Worm (Caenorhabditis elegans) whole organism, mixed stage, embryonic: ENCODE measurements around the gene pxn-1.

ENCODE experiments used
- bed-3 ChIP-seq: fragments of 200-800 bp; sonication (Bioruptor generic); optimal IDR thresholded peaks from 3 replicates; lab custom pipeline; 2018; ENCODE audit warnings: mild to moderate bottlenecking, missing genetic modification characterization, moderate library complexity, missing compliant biosample characterization
- blmp-1 ChIP-seq: fragments of 150-350 bp; optimal IDR thresholded peaks from 2 replicates; lab custom pipeline; 2014; ENCODE audit warnings: missing biosample characterization, missing genetic modification characterization
- ceh-39 ChIP-seq: fragments of 150-350 bp; optimal IDR thresholded peaks from 2 replicates; lab custom pipeline; 2014; ENCODE audit warnings: missing biosample characterization, missing genetic modification characterization
- ceh-43 ChIP-seq: fragments of 200-800 bp; sonication (Bioruptor generic); optimal IDR thresholded peaks from 2 replicates; lab custom pipeline; 2018; ENCODE audit warnings: mild to moderate bottlenecking, missing genetic modification characterization, moderate library complexity, missing compliant biosample characterization
- ceh-83 ChIP-seq: fragments of 200-800 bp; sonication (Bioruptor generic); optimal IDR thresholded peaks from 2 replicates; lab custom pipeline; 2018; ENCODE audit warnings: mild to moderate bottlenecking, missing genetic modification characterization, missing compliant biosample characterization
- cnd-1 ChIP-seq: fragments of 200-800 bp; sonication (Bioruptor generic); optimal IDR thresholded peaks from 2 replicates; lab custom pipeline; 2018; ENCODE audit warnings: mild to moderate bottlenecking, missing genetic modification characterization, missing compliant biosample characterization
- drap-1 ChIP-seq: fragments of 200-800 bp; sonication (Bioruptor generic); optimal IDR thresholded peaks from 3 replicates; lab custom pipeline; 2018; ENCODE audit warnings: mild to moderate bottlenecking, missing genetic modification characterization, missing compliant biosample characterization
- elt-1 ChIP-seq: sonication (generic microtip); optimal IDR thresholded peaks from 2 replicates; lab custom pipeline; 2017; ENCODE audit warnings: missing genetic modification characterization, mild to moderate bottlenecking, missing compliant biosample characterization, antibody characterized with exemption, moderate library complexity, borderline replicate concordance; ENCODE audit not compliant: insufficient read depth
- flh-1 ChIP-seq: fragments of 200-800 bp; sonication (Bioruptor generic); optimal IDR thresholded peaks from 2 replicates; lab custom pipeline; 2018; ENCODE audit warnings: mild to moderate bottlenecking, missing genetic modification characterization, moderate library complexity, missing compliant biosample characterization
- ham-2 ChIP-seq: fragments of 200-800 bp; sonication (Bioruptor generic); optimal IDR thresholded peaks from 2 replicates; lab custom pipeline; 2018; ENCODE audit warnings: mild to moderate bottlenecking, missing genetic modification characterization, missing compliant biosample characterization
- hlh-1 ChIP-seq: fragments of 150-350 bp; optimal IDR thresholded peaks from 2 replicates; lab custom pipeline; 2014; ENCODE audit warnings: missing biosample characterization, missing genetic modification reagents, missing genetic modification characterization
- lin-13 ChIP-seq: fragments of 150-350 bp; optimal IDR thresholded peaks from 2 replicates; lab custom pipeline; 2014; ENCODE audit warnings: missing biosample characterization, missing genetic modification characterization
- lin-32 ChIP-seq: fragments of 200-800 bp; sonication (Bioruptor generic); optimal IDR thresholded peaks from 2 replicates; lab custom pipeline; 2018; ENCODE audit warnings: mild to moderate bottlenecking, missing genetic modification characterization, missing compliant biosample characterization
- mab-5 ChIP-seq: fragments of 150-350 bp; optimal IDR thresholded peaks from 2 replicates; lab custom pipeline; 2014; ENCODE audit warnings: missing biosample characterization, missing genetic modification characterization
- mls-2 ChIP-seq: sonication (generic microtip); optimal IDR thresholded peaks from 2 replicates; lab custom pipeline; 2016; ENCODE audit warnings: mild to moderate bottlenecking, missing genetic modification characterization, moderate library complexity, missing compliant biosample characterization
- nhr-12 ChIP-seq: fragments of 150-350 bp; optimal IDR thresholded peaks from 2 replicates; lab custom pipeline; 2014; ENCODE audit warnings: missing biosample characterization, missing genetic modification characterization
- nhr-2 ChIP-seq: fragments of 150-350 bp; optimal IDR thresholded peaks from 2 replicates; lab custom pipeline; 2014; ENCODE audit warnings: missing biosample characterization, missing genetic modification characterization
- nhr-237 ChIP-seq: fragments of 150-350 bp; optimal IDR thresholded peaks from 2 replicates; lab custom pipeline; 2014; ENCODE audit warnings: missing biosample characterization, missing genetic modification characterization
- nhr-28 ChIP-seq: fragments of 150-350 bp; optimal IDR thresholded peaks from 2 replicates; lab custom pipeline; 2014; ENCODE audit warnings: missing biosample characterization, missing genetic modification characterization
- nhr-76 ChIP-seq: sonication (generic microtip); optimal IDR thresholded peaks from 2 replicates; lab custom pipeline; 2017; ENCODE audit warnings: missing biosample characterization, missing genetic modification characterization
- pha-4 ChIP-seq: fragments of 150-350 bp; optimal IDR thresholded peaks from 2 replicates; lab custom pipeline; 2018; ENCODE audit warnings: missing biosample characterization, missing genetic modification reagents, missing genetic modification characterization
- snpc-4 ChIP-seq: fragments of 150-350 bp; optimal IDR thresholded peaks from 2 replicates; lab custom pipeline; 2014; ENCODE audit warnings: missing biosample characterization, missing genetic modification characterization
- sptf-1 ChIP-seq: sonication (generic microtip); optimal IDR thresholded peaks from 2 replicates; lab custom pipeline; 2017; ENCODE audit warnings: mild to moderate bottlenecking, missing genetic modification characterization, moderate library complexity, missing compliant biosample characterization
- tbx-8 ChIP-seq: fragments of 200-800 bp; sonication (Bioruptor generic); optimal IDR thresholded peaks from 2 replicates; lab custom pipeline; 2018; ENCODE audit warnings: mild to moderate bottlenecking, missing genetic modification characterization, moderate library complexity, missing compliant biosample characterization
- unc-120 ChIP-seq: sonication (generic microtip); optimal IDR thresholded peaks from 2 replicates; lab custom pipeline; 2017; ENCODE audit warnings: missing genetic modification characterization, missing compliant biosample characterization; ENCODE audit not compliant: poor library complexity, severe bottlenecking
- unc-39 ChIP-seq: fragments of 150-350 bp; optimal IDR thresholded peaks from 2 replicates; lab custom pipeline; 2014; ENCODE audit warnings: missing biosample characterization, missing genetic modification characterization
- unc-62 ChIP-seq: fragments of 150-350 bp; optimal IDR thresholded peaks from 2 replicates; lab custom pipeline; 2014; ENCODE audit warnings: missing biosample characterization, missing genetic modification reagents, missing genetic modification characterization
- zip-8 ChIP-seq: fragments of 150-350 bp; optimal IDR thresholded peaks from 2 replicates; lab custom pipeline; 2014; ENCODE audit warnings: missing biosample characterization, missing genetic modification characterization
- ztf-11 ChIP-seq: fragments of 150-350 bp; optimal IDR thresholded peaks from 2 replicates; lab custom pipeline; 2014; ENCODE audit warnings: missing biosample characterization, missing genetic modification characterization

The pxn-1 gene

DNA sequence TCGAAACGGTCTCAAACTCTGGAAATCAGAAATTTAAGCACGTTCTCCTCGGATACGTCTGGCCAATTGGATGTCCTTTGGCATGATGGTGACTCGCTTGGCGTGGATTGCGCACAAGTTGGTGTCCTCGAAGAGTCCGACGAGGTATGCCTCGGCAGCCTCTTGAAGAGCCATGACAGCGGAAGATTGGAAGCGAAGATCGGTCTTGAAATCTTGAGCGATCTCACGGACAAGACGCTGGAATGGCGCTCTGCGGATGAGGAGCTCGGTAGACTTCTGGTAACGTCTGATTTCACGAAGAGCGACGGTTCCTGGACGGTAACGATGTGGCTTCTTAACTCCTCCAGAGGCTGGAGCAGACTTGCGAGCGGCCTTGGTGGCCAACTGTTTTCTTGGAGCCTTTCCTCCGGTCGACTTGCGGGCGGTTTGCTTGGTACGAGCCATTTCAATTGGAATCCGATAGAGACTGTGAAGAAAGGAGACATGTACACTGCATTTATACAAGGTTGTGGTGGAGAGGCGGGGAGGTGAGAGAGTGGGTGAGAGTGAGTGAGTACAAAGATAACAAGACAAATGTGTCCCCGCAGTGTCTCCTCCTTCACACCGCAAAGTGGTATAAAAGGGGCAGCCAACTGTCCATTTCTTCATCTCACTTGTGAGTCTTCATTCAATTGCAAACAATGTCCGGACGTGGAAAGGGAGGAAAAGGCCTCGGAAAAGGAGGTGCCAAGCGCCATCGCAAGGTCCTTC, 40.0 kb downstream of the pxn-1 start, which contains the start of the genes his-6 and his-5:
TSS of gene his-6 (minus strand) at position 444 of the 750 bp plus-strand sequence.
TSS of gene his-5 (plus strand) at position 681 of the 750 bp plus-strand sequence.
- TF ChIP-seq mls-2 (tag; lab: Kevin White, UChicago) (peak; percentile 13), pha-4 (tag; lab: Kevin White, UChicago) (peak; percentile 1), cnd-1 (tag; lab: Kevin White, UChicago) (peak; percentile 64)

DNA sequence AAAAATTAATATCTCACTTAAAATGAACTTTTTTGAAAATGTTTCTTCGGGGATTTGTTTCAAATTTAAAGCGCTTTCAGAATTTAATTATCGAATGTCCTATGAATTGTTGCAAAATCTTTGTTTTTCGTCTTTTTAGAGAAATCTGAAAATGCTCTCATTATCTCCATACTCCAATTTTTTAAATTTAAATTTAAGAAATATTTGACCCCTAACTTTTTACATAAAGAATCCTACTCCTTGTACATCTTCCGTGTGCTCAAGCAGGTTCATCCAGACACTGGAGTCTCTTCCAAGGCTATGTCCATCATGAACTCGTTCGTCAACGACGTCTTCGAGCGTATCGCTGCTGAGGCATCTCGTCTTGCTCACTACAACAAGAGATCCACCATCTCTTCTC, 41.5 kb downstream of the pxn-1 start, which contains the start of gene his-39:
TSS of gene his-39 (plus strand) at position 301 of the 400 bp plus-strand sequence.
- no peak for TF ChIP-seq nhr-237 (tag; lab: Kevin White, UChicago)
- TF ChIP-seq tbx-8 (GFP tag; lab: Kevin White, UChicago), result no peak
- no peak for TF ChIP-seq ceh-83 (GFP tag; lab: Kevin White, UChicago)
- no peak for TF ChIP-seq zip-8
- no peak for TF ChIP-seq hlh-1 (tag; lab: Kevin White, UChicago)
- no peak for TF ChIP-seq bed-3
- TF ChIP-seq flh-1 (GFP tag; lab: Kevin White, UChicago), result no peak

DNA sequence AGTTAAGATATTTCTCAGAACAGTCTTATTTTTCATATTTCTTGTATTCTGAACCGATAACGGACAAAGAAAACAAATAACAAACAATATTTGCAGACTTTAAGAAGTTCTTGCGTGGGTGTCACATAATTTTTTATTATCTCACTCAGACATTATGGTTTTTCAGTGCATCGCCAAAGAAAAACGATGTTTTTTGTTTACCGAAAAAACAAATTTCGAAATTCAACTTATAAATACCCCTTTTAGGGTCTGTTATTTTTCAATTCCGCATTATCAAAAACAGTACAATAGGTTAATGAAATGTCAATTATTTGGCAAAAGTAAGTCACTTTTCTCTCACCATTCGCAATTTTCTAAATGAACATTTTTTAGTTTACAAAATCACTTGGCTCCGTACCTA, 42.3 kb downstream of the pxn-1 start, which contains the start of gene otpl-4:
TSS of gene otpl-4 (plus strand) at position 301 of the 400 bp plus-strand sequence.
- TF ChIP-seq unc-120 (tag; lab: Kevin White, UChicago), result no peak
- TF ChIP-seq ceh-43 (GFP tag; lab: Kevin White, UChicago), result no peak
- TF ChIP-seq nhr-12 (tag; lab: Kevin White, UChicago), result no peak
- TF ChIP-seq bed-3, result no peak
- no peak for TF ChIP-seq pha-4 (tag; lab: Kevin White, UChicago)
- no peak for TF ChIP-seq lin-32 (GFP tag; lab: Kevin White, UChicago)
- TF ChIP-seq ham-2 (GFP tag; lab: Kevin White, UChicago), result no peak
- no peak for TF ChIP-seq mab-5 (tag; lab: Kevin White, UChicago)
- TF ChIP-seq nhr-2 (tag; lab: Kevin White, UChicago), result no peak
- no peak for TF ChIP-seq ceh-83 (GFP tag; lab: Kevin White, UChicago)
- no peak for TF ChIP-seq snpc-4 (tag; lab: Kevin White, UChicago)

DNA sequence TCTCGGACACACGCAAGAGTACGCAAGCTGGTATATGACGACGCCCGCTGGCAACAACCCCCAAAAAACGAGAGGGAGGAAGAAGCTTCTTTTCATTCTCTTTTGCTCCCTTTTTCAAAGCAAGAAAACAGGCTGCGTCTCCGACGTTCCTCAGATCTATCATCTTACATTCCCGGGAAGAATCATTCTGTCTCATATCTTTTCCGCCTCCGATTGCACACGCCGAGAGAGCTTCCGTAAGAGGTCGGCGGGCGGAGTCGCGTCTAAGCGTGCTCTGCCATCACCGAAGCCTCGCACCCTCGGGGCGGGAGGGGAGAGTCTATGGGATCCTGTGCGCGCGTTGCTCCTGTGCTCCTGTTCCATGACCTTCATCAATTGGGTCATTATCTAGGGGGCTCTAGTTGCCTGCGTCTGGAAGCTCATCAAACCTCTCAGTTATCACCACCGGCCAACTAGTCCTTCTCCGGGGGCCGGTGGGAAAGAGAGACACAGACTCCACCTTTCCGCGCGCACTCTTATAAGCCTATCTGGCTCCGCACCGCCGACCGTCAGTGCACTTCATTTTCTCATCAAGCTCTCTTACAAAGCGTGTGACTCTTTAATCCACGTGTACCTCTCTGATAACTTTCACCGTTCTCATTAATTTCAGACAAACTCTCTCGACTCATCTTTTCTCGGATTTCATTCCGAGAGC, 51.0 kb downstream of the pxn-1 start, which contains the start of the genes slc-17.8 and asns-1:
TSS of gene slc-17.8 (minus strand) at position 51 of the 694 bp plus-strand sequence.
TSS of gene asns-1 (plus strand) at position 644 of the 694 bp plus-strand sequence.
- TF ChIP-seq ceh-39, result no peak
- TF ChIP-seq cnd-1 (tag; lab: Kevin White, UChicago), result no peak
- peak; percentile 37 for TF ChIP-seq unc-120 (tag; lab: Kevin White, UChicago)
- no peak for TF ChIP-seq elt-1 (tag; lab: Kevin White, UChicago)
- no peak for TF ChIP-seq nhr-76
- TF ChIP-seq tbx-8 (GFP tag; lab: Kevin White, UChicago), result no peak
- TF ChIP-seq blmp-1, result no peak
- no peak for TF ChIP-seq unc-62

DNA sequence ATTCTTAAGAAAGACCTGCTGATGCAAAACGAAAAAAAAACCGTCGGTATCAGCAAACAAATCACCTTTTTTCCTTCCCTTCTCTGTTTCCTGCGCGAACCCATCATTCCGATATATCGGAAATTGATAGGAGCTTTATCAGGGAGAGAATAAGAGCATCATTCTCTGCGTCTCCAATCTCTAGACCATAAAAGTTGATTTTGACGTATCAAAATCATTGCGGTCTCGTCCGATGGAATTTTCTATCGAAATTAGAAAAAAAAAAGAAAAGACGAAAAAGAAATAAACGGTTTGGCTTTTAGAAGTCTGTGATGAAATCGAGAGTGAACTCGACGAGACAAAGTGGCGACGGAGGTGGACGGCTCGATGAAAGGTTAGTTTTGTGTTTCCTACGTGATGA, 54.3 kb downstream of the pxn-1 start, which contains the start of gene stdh-4:
TSS of gene stdh-4 (plus strand) at position 301 of the 400 bp plus-strand sequence.
- TF ChIP-seq ztf-11 (tag; lab: Kevin White, UChicago), result no peak
- TF ChIP-seq ceh-43 (GFP tag; lab: Kevin White, UChicago), result no peak
- TF ChIP-seq ham-2 (GFP tag; lab: Kevin White, UChicago), result no peak
- TF ChIP-seq drap-1 (GFP tag; lab: Kevin White, UChicago), result no peak
- TF ChIP-seq hlh-1 (tag; lab: Kevin White, UChicago), result no peak
- TF ChIP-seq nhr-28 (tag; lab: Kevin White, UChicago), result no peak
- TF ChIP-seq snpc-4 (tag; lab: Kevin White, UChicago), result no peak
- no peak for TF ChIP-seq mab-5 (tag; lab: Kevin White, UChicago)
- TF ChIP-seq sptf-1 (tag; lab: Kevin White, UChicago), result no peak
- TF ChIP-seq nhr-12 (tag; lab: Kevin White, UChicago), result no peak
- TF ChIP-seq ceh-39, result no peak
- no peak for TF ChIP-seq elt-1 (tag; lab: Kevin White, UChicago)
- no peak for TF ChIP-seq lin-13 (tag; lab: Kevin White, UChicago)
- no peak for TF ChIP-seq tbx-8 (GFP tag; lab: Kevin White, UChicago)
- TF ChIP-seq unc-39 (tag; lab: Kevin White, UChicago), result no peak
- TF ChIP-seq cnd-1 (tag; lab: Kevin White, UChicago), result no peak
